Worm (Caenorhabditis elegans) whole organism, midembryonic: ENCODE results near the gene C23H4.8.

Source experiments
- T22C8.4 ChIP-seq: fragments of 200-800 bp; sonication (Bioruptor generic); IDR thresholded peaks from 2 replicates; pipeline ENCODE4 v1.3.6; 2022; ENCODE audit warnings: missing genetic modification characterization, missing compliant biosample characterization
- cog-1 ChIP-seq: sonication (generic microtip); optimal IDR thresholded peaks from 2 replicates; lab custom pipeline; 2016; ENCODE audit warnings: missing genetic modification characterization, missing compliant biosample characterization
- flt-1 ChIP-seq: fragments of 200-800 bp; sonication (Bioruptor generic); IDR thresholded peaks from 2 replicates; pipeline ENCODE4 v1.3.6; 2022; ENCODE audit warnings: missing genetic modification characterization, missing compliant biosample characterization
- klf-2 ChIP-seq: fragments of 200-800 bp; sonication (Bioruptor generic); conservative IDR thresholded peaks from 2 replicates; pipeline ENCODE4 v1.3.6; 2022; ENCODE audit warnings: missing genetic modification reagents, missing genetic modification characterization, missing compliant biosample characterization
- med-1 ChIP-seq: sonication (generic microtip); optimal IDR thresholded peaks from 2 replicates; lab custom pipeline; 2017; ENCODE audit warnings: missing genetic modification characterization, mild to moderate bottlenecking, missing compliant biosample characterization, antibody characterized with exemption, missing genetic modification reagents; ENCODE audit not compliant: insufficient read depth
- ref-1 ChIP-seq: fragments of 200-800 bp; sonication (Bioruptor generic); conservative IDR thresholded peaks from 2 replicates; pipeline ENCODE4 v1.3.6; 2022; ENCODE audit warnings: missing genetic modification reagents, missing genetic modification characterization, missing compliant biosample characterization
- tab-1 ChIP-seq: fragments of 200-800 bp; sonication (Bioruptor generic); IDR thresholded peaks from 2 replicates; pipeline ENCODE4 v1.3.6; 2022; ENCODE audit warnings: missing genetic modification characterization, missing compliant biosample characterization
- ztf-23 ChIP-seq: fragments of 200-800 bp; sonication (Bioruptor generic); IDR thresholded peaks from 2 replicates; pipeline ENCODE4 v1.3.6; 2022; ENCODE audit warnings: missing genetic modification reagents, missing genetic modification characterization, missing compliant biosample characterization
- ztf-29 ChIP-seq: fragments of 200-800 bp; sonication (Bioruptor generic); IDR thresholded peaks from 2 replicates; pipeline ENCODE4 v1.3.6; 2022; ENCODE audit warnings: missing genetic modification reagents, missing genetic modification characterization, missing compliant biosample characterization

C23H4.8 gene

ce11 chrX:12176394-12176793 is 40.6 kb upstream of the C23H4.8 start:
- no peak for TF ChIP-seq ztf-29 (GFP tag; lab: Robert Waterston, UW)
- TF ChIP-seq ref-1 (GFP tag; lab: Robert Waterston, UW) = no peak
- TF ChIP-seq tab-1 (GFP tag; lab: Robert Waterston, UW) = no peak
- TF ChIP-seq ztf-23 (GFP tag; lab: Robert Waterston, UW) = no peak
- no peak for TF ChIP-seq med-1 (GFP tag; lab: Kevin White, UChicago)
- TF ChIP-seq flt-1 = no peak
- no peak for TF ChIP-seq klf-2 (GFP tag; lab: Robert Waterston, UW)
- TF ChIP-seq T22C8.4 (GFP tag; lab: Robert Waterston, UW) = no peak
- no peak for TF ChIP-seq cog-1 (tag; lab: Kevin White, UChicago)

ce11 chrX:12176873-12177293 is 40.2 kb upstream of the C23H4.8 start:
- TF ChIP-seq T22C8.4 (GFP tag; lab: Robert Waterston, UW) (no peak), med-1 (GFP tag; lab: Kevin White, UChicago) (no peak), ztf-29 (GFP tag; lab: Robert Waterston, UW) (no peak), flt-1 (0 out of 2 replicates have a peak, but pooled peaks have one; percentile 46)

ce11 chrX:12177521-12177920 is 39.5 kb upstream of the C23H4.8 start:
- no peak for TF ChIP-seq tab-1 (GFP tag; lab: Robert Waterston, UW)

- TF ChIP-seq flt-1 = no peak
- no peak for TF ChIP-seq cog-1 (tag; lab: Kevin White, UChicago)
- TF ChIP-seq ztf-29 (GFP tag; lab: Robert Waterston, UW) = no peak
- no peak for TF ChIP-seq tab-1 (GFP tag; lab: Robert Waterston, UW)
- no peak for TF ChIP-seq ref-1 (GFP tag; lab: Robert Waterston, UW)
- no peak for TF ChIP-seq klf-2 (GFP tag; lab: Robert Waterston, UW)
- TF ChIP-seq ztf-23 (GFP tag; lab: Robert Waterston, UW) = no peak
- TF ChIP-seq T22C8.4 (GFP tag; lab: Robert Waterston, UW) = no peak
- no peak for TF ChIP-seq med-1 (GFP tag; lab: Kevin White, UChicago)
Measured at ce11 chrX:12178351-12179089, 38.5 kb upstream of the C23H4.8 start.

ce11 chrX:12179090-12179488 is 38.0 kb upstream of the C23H4.8 start:
- TF ChIP-seq tab-1 (GFP tag; lab: Robert Waterston, UW) (no peak), ztf-23 (GFP tag; lab: Robert Waterston, UW) (no peak), ztf-29 (GFP tag; lab: Robert Waterston, UW) (no peak), med-1 (GFP tag; lab: Kevin White, UChicago) (no peak), cog-1 (tag; lab: Kevin White, UChicago) (no peak), ref-1 (GFP tag; lab: Robert Waterston, UW) (no peak), klf-2 (GFP tag; lab: Robert Waterston, UW) (no peak), flt-1 (no peak), T22C8.4 (GFP tag; lab: Robert Waterston, UW) (no peak)

ce11 chrX:12179817-12180384 is 37.1 kb upstream of the C23H4.8 start:
- TF ChIP-seq flt-1 = no peak
- TF ChIP-seq tab-1 (GFP tag; lab: Robert Waterston, UW) = 0 out of 2 replicates have a peak, but pooled peaks have one; percentile 66

- TF ChIP-seq ref-1 (GFP tag; lab: Robert Waterston, UW) (no peak), med-1 (GFP tag; lab: Kevin White, UChicago) (no peak), ztf-23 (GFP tag; lab: Robert Waterston, UW) (no peak), klf-2 (GFP tag; lab: Robert Waterston, UW) (no peak), ztf-29 (GFP tag; lab: Robert Waterston, UW) (no peak), flt-1 (no peak), cog-1 (tag; lab: Kevin White, UChicago) (no peak), T22C8.4 (GFP tag; lab: Robert Waterston, UW) (no peak), tab-1 (GFP tag; lab: Robert Waterston, UW) (no peak)
Measured at ce11 chrX:12180681-12181080, 36.4 kb upstream of the C23H4.8 start.

ce11 chrX:12181606-12182005 is 35.4 kb upstream of the C23H4.8 start:
- no peak for TF ChIP-seq tab-1 (GFP tag; lab: Robert Waterston, UW)

- TF ChIP-seq cog-1 (tag; lab: Kevin White, UChicago) (peak; percentile 51), ztf-29 (GFP tag; lab: Robert Waterston, UW) (no peak), T22C8.4 (GFP tag; lab: Robert Waterston, UW) (no peak), ref-1 (GFP tag; lab: Robert Waterston, UW) (no peak), tab-1 (GFP tag; lab: Robert Waterston, UW) (no peak), med-1 (GFP tag; lab: Kevin White, UChicago) (no peak), flt-1 (0 out of 2 replicates have a peak, but pooled peaks have one; percentile 19), ztf-23 (GFP tag; lab: Robert Waterston, UW) (no peak), klf-2 (GFP tag; lab: Robert Waterston, UW) (no peak)
Measured at ce11 chrX:12182684-12183477, 34.2 kb upstream of the C23H4.8 start.
